Worm (Caenorhabditis elegans): ENCODE results near the gene puf-12.

puf-12 gene

DNA sequence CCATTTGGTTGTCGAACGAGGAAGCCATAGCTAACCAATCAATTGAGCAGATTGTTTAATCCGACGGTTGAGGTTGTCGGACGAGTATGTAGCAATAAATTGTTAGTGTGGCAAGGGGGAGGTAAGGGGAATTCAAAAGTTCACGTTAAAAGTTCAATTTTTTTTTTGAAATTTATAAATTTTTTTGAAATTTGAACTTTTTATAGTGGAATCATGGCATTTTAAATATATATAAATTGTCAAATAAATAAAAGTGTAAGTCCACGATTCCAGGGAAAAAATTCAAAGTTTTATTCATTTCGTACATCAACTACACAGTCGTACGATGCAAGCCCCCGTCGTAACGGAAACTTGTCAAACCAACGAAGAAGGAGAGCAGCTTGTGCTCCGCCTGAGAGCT, 8.3 kb downstream of the puf-12 start, which contains the start of the genes ZK945.7 and ZK945.8:
Gene ZK945.7 (minus strand): TSS at position 101 of the 400 bp plus-strand sequence.
Gene ZK945.8 (plus strand): TSS at position 275 of the 400 bp plus-strand sequence.
- TF ChIP-seq unc-62 (GFP tag; optimal IDR thresholded peaks at IDR 0.05) = no peak

DNA sequence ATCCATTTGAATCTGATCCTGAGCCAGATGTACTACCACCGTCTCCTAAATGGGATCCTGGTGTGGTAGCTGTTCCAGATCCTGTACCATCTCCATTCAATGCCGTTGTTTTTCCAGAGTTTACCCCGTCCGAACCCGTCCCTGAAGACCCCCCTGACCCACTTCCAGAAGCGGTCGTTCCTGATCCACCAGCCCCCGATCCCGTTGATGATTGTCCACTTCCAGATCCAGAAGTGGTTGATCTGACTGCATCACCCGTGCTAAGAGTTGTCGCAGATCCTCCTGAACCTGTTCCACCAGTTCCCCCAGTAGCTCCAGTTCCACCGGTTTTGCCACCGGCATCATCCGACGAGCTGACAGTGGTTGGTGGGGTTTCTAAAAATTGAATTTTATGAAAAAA, 16.6 kb downstream of the puf-12 start:
- no peak for TF ChIP-seq unc-62 (GFP tag; optimal IDR thresholded peaks at IDR 0.05)

DNA sequence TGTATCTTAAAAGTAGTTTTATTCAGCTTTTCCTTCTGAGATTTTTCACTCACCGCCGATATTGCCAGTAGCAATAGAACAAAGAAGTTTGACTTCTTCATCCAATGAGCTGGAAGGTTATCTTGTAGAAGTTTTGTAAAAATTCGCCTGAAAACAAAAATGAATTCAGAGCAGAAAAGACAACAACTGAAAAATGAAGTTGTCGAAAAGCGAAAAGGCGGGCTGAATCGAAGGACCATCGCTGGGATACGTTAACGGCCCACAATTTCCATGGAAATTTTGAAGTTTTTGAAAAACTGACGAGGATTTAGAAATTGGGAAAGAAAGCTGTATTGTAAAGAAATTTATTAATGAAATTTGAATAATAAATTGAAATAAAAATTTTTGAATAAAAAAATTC, 21.6 kb downstream of the puf-12 start, which contains the start of gene lov-1:
Gene lov-1 (minus strand): TSS at position 101 of the 400 bp plus-strand sequence.
- TF ChIP-seq unc-62 (GFP tag; optimal IDR thresholded peaks at IDR 0.05) = no peak

DNA sequence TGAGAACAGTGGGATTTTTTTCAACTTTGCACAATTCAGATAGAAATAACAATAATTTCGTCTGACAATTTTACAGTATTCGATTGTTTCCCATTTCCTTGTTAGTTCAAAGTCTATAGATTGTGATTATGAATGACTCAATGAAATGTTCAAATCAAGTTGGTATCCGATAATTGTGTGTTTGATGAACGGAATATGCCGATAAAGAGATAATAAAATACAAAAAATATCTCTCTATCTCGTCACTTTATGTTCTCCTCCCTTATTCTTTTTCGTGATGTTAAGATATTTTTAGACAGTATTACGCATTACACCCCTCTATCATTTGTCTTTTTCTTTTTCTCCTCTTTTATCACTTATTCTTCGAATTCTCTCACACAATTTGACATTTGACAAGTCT, 22.4 kb downstream of the puf-12 start, which contains the start of gene F27E5.7:
Gene F27E5.7 (plus strand): TSS at position 301 of the 400 bp plus-strand sequence.
- TF ChIP-seq unc-62 (GFP tag; optimal IDR thresholded peaks at IDR 0.05) = no peak

DNA sequence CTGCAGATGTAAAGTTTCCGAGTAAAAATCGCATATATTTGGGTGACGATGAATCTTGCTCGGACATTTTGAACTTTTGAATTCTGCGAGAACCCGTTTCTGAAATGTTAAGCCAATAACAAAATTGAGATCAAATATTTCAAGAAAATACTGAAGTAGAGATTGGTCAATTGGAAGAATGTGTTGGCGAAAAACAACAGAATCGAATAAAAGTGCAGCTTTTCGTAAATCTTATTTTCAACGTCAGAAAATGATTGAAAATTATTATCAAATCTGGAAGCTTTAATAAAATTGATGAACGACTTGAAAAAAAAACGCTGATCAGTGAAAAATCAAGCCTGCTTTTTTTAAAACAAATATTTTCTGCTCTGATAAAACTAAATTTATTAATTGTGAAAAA, 27.3 kb downstream of the puf-12 start, which contains the start of gene F27E5.8:
Gene F27E5.8 (minus strand): TSS at position 101 of the 400 bp plus-strand sequence.
- no peak for TF ChIP-seq unc-62 (GFP tag; optimal IDR thresholded peaks at IDR 0.05)

DNA sequence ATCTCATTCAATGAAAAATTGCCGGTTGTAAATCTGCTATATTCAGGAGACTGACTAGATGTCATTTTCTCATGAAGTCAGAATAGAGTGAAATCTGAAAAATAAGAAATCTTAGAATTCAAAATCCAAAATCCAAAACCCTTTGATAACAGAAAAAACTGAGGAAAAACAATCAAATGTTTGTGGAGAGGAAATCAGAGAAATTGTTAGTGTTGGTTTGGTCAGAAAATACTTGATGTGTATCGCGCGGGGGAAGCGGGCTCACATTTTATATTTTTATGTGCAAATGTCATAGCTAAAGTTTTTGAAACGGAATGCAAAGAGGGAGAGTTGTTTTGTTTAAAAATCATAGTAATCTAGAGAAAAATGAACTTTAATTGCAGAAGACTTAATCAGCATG, 31.6 kb downstream of the puf-12 start, which contains the start of gene F27E5.5:
Gene F27E5.5 (minus strand): TSS at position 101 of the 400 bp plus-strand sequence.
- TF ChIP-seq unc-62 (GFP tag; optimal IDR thresholded peaks at IDR 0.05) = no peak

DNA sequence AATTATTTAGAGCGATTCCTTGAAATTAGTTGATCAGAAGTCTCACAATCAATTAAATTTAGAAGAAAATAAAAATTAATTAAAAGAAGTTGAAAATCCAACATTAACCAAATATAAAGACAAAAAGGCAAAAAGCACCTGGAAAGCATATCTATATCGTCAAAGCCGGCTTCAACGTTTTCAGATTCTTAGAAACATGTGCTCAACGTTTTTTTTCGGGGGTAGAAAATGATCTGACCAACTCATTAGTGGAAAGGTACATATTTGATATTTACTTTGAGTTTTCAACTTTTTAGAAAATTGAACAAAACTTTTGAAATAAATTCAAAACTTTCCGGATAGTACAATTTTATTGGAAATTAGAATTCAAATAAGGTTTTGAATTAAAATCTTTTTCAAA, 32.7 kb downstream of the puf-12 start:
- no peak for TF ChIP-seq unc-62 (GFP tag; optimal IDR thresholded peaks at IDR 0.05)

DNA sequence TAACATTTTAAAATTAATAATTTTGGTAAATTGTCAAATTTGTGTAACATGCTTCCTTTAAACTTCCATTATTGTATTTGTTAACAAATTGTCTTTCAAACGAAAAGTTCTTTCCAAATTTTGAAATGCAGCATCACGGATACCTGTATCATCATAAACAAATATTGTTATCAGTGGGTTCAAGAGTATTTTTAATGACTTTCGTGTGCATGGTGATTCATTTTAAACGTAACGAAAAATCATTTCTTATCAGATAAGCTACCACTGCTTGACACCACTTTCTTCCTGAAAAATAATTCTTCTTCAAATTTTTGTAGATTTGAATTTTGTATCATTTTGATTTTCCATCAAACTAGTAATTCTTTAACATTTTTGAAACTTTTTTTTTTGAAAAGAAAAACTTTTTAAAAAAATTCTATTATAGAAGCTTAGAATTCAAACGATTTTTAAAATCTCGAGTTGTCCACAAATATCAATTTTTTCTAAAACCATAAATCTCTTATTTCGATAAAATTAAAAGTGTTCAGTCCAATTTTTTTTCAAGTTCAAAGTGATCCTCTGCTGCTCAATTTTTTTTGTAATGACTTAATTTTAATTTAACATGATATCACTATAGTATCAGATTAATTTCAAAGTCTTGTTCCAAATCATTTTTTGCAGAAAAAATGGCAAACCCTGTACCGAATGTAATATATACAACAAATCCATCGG, 34.3 kb downstream of the puf-12 start, which contains the start of gene F27E5.9:
Gene F27E5.9 (plus strand): TSS at position 661 of the 711 bp plus-strand sequence.
- no peak for TF ChIP-seq unc-62 (GFP tag; optimal IDR thresholded peaks at IDR 0.05)

DNA sequence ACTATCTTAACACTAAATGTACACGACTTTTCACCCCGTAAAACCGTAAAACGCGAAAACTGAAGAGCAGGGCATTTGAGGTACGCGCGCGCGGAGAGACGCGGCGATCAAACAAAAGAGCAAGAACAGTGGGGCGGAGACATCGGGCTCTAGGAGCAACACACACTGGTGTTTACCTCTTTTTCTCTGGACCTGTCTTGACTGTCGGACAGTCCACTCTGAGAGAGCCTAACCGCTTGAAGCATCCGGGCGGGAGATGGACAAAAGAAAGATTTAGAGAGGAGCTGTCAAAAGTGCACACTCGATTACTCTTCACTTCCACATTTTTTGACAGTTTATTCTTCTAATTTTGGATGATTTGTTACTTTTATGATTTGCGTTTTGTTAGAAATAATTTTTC, 36.7 kb downstream of the puf-12 start:
- no peak for TF ChIP-seq unc-62 (GFP tag; optimal IDR thresholded peaks at IDR 0.05)

DNA sequence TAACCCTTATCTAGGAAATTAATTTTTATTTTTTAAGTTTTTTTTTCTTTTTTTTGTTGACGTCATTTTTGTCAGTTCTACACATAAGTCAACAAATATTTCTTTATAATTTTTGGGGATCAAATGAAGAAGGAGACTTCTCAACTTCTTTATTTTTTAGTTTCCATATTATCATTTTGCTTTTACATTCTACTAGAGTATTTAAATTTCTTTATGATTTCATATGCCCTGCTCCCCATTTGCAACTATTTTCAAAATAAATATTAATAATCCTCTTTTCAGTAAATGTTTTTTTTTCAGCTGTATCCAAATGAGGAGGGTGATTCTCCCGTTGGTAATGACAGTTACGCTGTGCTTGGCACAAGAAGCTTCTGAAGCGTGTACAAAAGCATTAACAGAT, 37.2 kb downstream of the puf-12 start, which contains the start of gene phg-1:
Gene phg-1 (plus strand): TSS at position 301 of the 400 bp plus-strand sequence.
- TF ChIP-seq unc-62 (GFP tag; optimal IDR thresholded peaks at IDR 0.05) = no peak

DNA sequence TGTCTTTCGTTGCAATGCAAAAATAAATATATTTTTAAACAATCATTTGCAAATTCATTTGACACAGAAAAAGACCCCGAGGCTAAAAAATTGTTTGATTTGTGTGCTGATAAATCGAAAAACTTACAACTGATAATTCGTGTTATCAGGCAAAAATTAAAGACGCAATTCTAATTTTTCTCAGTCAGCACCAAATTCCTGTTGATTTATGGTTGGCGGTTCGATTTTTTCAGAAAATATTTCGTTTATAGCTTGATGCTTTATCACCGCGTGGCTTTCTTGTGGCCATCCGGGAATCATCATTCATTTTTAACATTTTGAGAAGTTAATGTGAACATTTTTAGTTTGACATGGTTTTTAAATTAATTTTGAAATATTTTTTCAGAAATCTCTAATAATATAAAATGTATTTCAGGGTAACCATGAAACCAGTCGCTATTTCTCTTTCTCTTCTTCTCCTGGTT, 39.1 kb downstream of the puf-12 start, which contains the start of gene asah-2:
Gene asah-2 (plus strand): TSS at position 414 of the 464 bp plus-strand sequence.
- no peak for TF ChIP-seq unc-62 (GFP tag; optimal IDR thresholded peaks at IDR 0.05)

DNA sequence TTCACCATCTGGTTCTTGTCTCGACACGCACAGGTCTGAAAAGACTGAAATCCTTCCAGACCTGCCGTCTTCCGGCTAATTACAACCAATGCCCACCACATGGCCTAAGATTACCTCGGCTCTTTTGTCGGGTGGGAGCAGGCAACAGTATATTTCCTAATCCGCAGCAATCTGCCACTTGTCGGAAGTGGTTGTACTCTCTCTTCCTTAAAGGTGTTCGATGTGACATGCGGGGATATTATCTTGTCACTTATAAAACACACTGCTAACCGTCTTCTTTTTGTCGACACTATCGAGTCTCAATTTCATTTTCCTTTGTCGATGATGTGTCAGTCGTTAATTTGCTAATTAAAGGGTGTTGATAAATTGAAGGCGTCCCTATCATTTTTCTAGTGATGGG, 44.0 kb downstream of the puf-12 start, which contains the start of gene F27E5.3:
Gene F27E5.3 (minus strand): TSS at position 101 of the 400 bp plus-strand sequence.
- TF ChIP-seq unc-62 (GFP tag; optimal IDR thresholded peaks at IDR 0.05) = no peak

DNA sequence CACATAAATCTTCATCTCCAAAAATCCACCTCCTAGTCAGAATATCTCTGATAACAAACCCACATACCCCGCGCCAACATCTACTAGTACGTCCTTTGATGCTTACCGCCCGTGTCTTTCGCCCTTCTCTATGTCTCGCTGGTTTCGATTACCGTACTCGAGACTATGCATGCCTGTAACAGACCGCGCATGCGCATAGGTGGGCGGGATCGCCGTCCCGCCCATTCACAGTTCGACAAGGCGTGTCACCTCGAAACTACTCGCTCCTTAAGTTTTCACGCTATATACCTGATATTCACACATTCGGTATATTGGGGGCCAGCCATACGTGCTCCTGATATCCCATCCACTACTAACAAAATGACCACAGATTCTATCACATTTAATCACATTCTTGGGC, 46.4 kb downstream of the puf-12 start, which contains the start of gene pax-3:
Gene pax-3 (plus strand): TSS at position 83 of the 400 bp plus-strand sequence.
- no peak for TF ChIP-seq unc-62 (GFP tag; optimal IDR thresholded peaks at IDR 0.05)

DNA sequence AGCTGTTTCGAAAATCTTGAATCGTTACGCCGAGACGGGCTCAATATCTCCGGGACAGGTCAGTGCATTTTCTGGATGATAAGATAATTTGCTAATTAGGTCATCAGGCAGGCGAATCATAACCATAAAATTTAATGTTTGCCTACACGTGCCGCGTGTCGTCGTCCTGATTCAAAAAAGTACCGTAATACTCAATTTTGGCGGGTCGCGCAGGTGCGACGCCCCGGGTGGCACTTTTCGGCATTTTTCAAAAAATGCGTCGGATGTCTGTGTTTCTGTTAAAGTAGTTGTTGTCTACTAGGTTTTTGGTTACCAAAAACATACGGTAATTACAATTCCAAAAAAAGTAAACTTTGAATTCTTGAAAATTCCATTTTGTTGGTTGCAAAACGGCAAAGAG, 47.4 kb downstream of the puf-12 start:
- no peak for TF ChIP-seq unc-62 (GFP tag; optimal IDR thresholded peaks at IDR 0.05)

All from whole organism, dauer.